Worm (Caenorhabditis elegans) whole organism, late embryonic: ENCODE results near the gene msp-56.

ENCODE experiments used
- C08G9.2 ChIP-seq: sonication (generic microtip); optimal IDR thresholded peaks from 2 replicates; lab custom pipeline; 2016; ENCODE audit warnings: mild to moderate bottlenecking, missing genetic modification characterization, moderate library complexity, missing compliant biosample characterization
- C38D4.7 ChIP-seq: fragments of 200-800 bp; sonication (Bioruptor generic); optimal IDR thresholded peaks from 2 replicates; lab custom pipeline; 2018; ENCODE audit warnings: mild to moderate bottlenecking, missing genetic modification characterization, moderate library complexity, missing compliant biosample characterization
- F13H6.1 ChIP-seq: sonication (generic microtip); optimal IDR thresholded peaks from 2 replicates; lab custom pipeline; 2016; ENCODE audit warnings: missing genetic modification characterization, missing compliant biosample characterization
- K09A11.1 ChIP-seq: sonication (generic microtip); optimal IDR thresholded peaks from 2 replicates; lab custom pipeline; 2017; ENCODE audit warnings: antibody characterized with exemption, mild to moderate bottlenecking, missing genetic modification characterization, missing compliant biosample characterization; ENCODE audit not compliant: insufficient read depth
- ceh-14 ChIP-seq: sonication (generic microtip); optimal IDR thresholded peaks from 2 replicates; lab custom pipeline; 2016; ENCODE audit warnings: missing genotype, missing genetic modification characterization, missing compliant biosample characterization
- ceh-19 ChIP-seq: fragments of 200-800 bp; sonication (Bioruptor generic); optimal IDR thresholded peaks from 2 replicates; lab custom pipeline; 2018; ENCODE audit warnings: mild to moderate bottlenecking, missing genetic modification characterization, missing compliant biosample characterization
- ceh-24 ChIP-seq: sonication (generic microtip); optimal IDR thresholded peaks from 2 replicates; lab custom pipeline; 2016; ENCODE audit warnings: mild to moderate bottlenecking, missing genetic modification characterization, missing compliant biosample characterization
- ceh-31 ChIP-seq: sonication (generic microtip); optimal IDR thresholded peaks from 2 replicates; lab custom pipeline; 2016; ENCODE audit warnings: missing genetic modification characterization, missing compliant biosample characterization
- ceh-34 ChIP-seq: sonication (generic microtip); optimal IDR thresholded peaks from 2 replicates; lab custom pipeline; 2016; ENCODE audit warnings: mild to moderate bottlenecking, missing genetic modification characterization, missing compliant biosample characterization
- ceh-45 ChIP-seq: fragments of 200-800 bp; sonication (Bioruptor generic); IDR thresholded peaks from 2 replicates; pipeline ENCODE4 v1.3.6; 2022; ENCODE audit warnings: missing genetic modification reagents, missing genetic modification characterization, missing compliant biosample characterization
- ceh-48 ChIP-seq: sonication (generic microtip); optimal IDR thresholded peaks from 2 replicates; lab custom pipeline; 2016; ENCODE audit warnings: missing genetic modification characterization, inconsistent platforms, missing compliant biosample characterization
- che-1 ChIP-seq: sonication (generic microtip); optimal IDR thresholded peaks from 2 replicates; lab custom pipeline; 2016; ENCODE audit warnings: mild to moderate bottlenecking, missing genetic modification characterization, missing compliant biosample characterization
- elt-2 ChIP-seq: sonication (generic microtip); optimal IDR thresholded peaks from 2 replicates; lab custom pipeline; 2016; ENCODE audit warnings: missing genetic modification reagents, missing genetic modification characterization, missing compliant biosample characterization
- ets-4 ChIP-seq: sonication (generic microtip); optimal IDR thresholded peaks from 2 replicates; lab custom pipeline; 2016; ENCODE audit warnings: missing genetic modification characterization, missing compliant biosample characterization
- eyg-1 ChIP-seq: sonication (generic microtip); optimal IDR thresholded peaks from 2 replicates; lab custom pipeline; 2016; ENCODE audit warnings: missing genotype, missing genetic modification characterization, missing compliant biosample characterization
- fax-1 ChIP-seq: sonication (generic microtip); optimal IDR thresholded peaks from 2 replicates; lab custom pipeline; 2016; ENCODE audit warnings: missing genotype, missing genetic modification characterization, missing compliant biosample characterization
- hlh-8 ChIP-seq: sonication (generic microtip); optimal IDR thresholded peaks from 2 replicates; lab custom pipeline; 2016; ENCODE audit warnings: missing genotype, missing genetic modification characterization, missing compliant biosample characterization
- nfya-1 ChIP-seq: sonication (generic microtip); optimal IDR thresholded peaks from 2 replicates; lab custom pipeline; 2017; ENCODE audit warnings: missing genetic modification characterization, mild to moderate bottlenecking, missing compliant biosample characterization, antibody characterized with exemption, moderate library complexity
- nhr-11 ChIP-seq: fragments of 150-350 bp; optimal IDR thresholded peaks from 2 replicates; lab custom pipeline; 2014; ENCODE audit warnings: missing biosample characterization, missing genetic modification characterization
- odd-2 ChIP-seq: sonication (generic microtip); optimal IDR thresholded peaks from 2 replicates; lab custom pipeline; 2017; ENCODE audit warnings: antibody characterized with exemption, mild to moderate bottlenecking, missing genetic modification characterization, missing compliant biosample characterization
- pag-3 ChIP-seq: sonication (generic microtip); optimal IDR thresholded peaks from 2 replicates; lab custom pipeline; 2016; ENCODE audit warnings: missing compliant biosample characterization, missing genetic modification characterization, borderline replicate concordance
- pat-9 ChIP-seq: fragments of 200-800 bp; sonication (Bioruptor generic); optimal IDR thresholded peaks from 2 replicates; lab custom pipeline; 2018; ENCODE audit warnings: mild to moderate bottlenecking, missing genetic modification characterization, moderate library complexity, missing compliant biosample characterization
- pax-1 ChIP-seq: fragments of 150-350 bp; optimal IDR thresholded peaks from 2 replicates; lab custom pipeline; 2014; ENCODE audit warnings: missing biosample characterization, missing genetic modification characterization
- pha-4 ChIP-seq: fragments of 150-350 bp; optimal IDR thresholded peaks from 2 replicates; lab custom pipeline; 2018; ENCODE audit warnings: missing biosample characterization, missing genetic modification reagents, missing genetic modification characterization
- ref-2 ChIP-seq: sonication (generic microtip); optimal IDR thresholded peaks from 2 replicates; lab custom pipeline; 2016; ENCODE audit warnings: missing genetic modification characterization, missing compliant biosample characterization
- rnt-1 ChIP-seq: sonication (generic microtip); optimal IDR thresholded peaks from 2 replicates; lab custom pipeline; 2016; ENCODE audit warnings: missing genetic modification characterization, missing compliant biosample characterization
- sdc-2 ChIP-seq: sonication (generic microtip); optimal IDR thresholded peaks from 2 replicates; lab custom pipeline; 2016; ENCODE audit warnings: missing genotype, missing genetic modification characterization, missing compliant biosample characterization
- sox-4 ChIP-seq: sonication (generic microtip); optimal IDR thresholded peaks from 2 replicates; lab custom pipeline; 2017; ENCODE audit warnings: mild to moderate bottlenecking, missing genetic modification characterization, inconsistent platforms, missing compliant biosample characterization
- tbx-2 ChIP-seq: sonication (generic microtip); optimal IDR thresholded peaks from 2 replicates; lab custom pipeline; 2016; ENCODE audit warnings: missing genetic modification characterization, missing compliant biosample characterization
- unc-42 ChIP-seq: sonication (generic microtip); optimal IDR thresholded peaks from 2 replicates; lab custom pipeline; 2016; ENCODE audit warnings: missing genotype, missing genetic modification characterization, missing compliant biosample characterization
- unc-55 ChIP-seq: sonication (generic microtip); optimal IDR thresholded peaks from 2 replicates; lab custom pipeline; 2017; ENCODE audit warnings: missing biosample characterization, missing genetic modification reagents, missing genetic modification characterization
- unc-86 ChIP-seq: sonication (generic microtip); optimal IDR thresholded peaks from 2 replicates; lab custom pipeline; 2016; ENCODE audit warnings: missing genetic modification characterization, missing compliant biosample characterization
- zip-5 ChIP-seq: sonication (generic microtip); optimal IDR thresholded peaks from 2 replicates; lab custom pipeline; 2016; ENCODE audit warnings: missing genetic modification characterization, missing compliant biosample characterization
- ztf-16 ChIP-seq: sonication (generic microtip); optimal IDR thresholded peaks from 2 replicates; lab custom pipeline; 2017; ENCODE audit warnings: missing genetic modification characterization, missing compliant biosample characterization

Gene msp-56

ce11 chrIV:9852250-9852649 lies 10.9 kb downstream of the msp-56 start, which contains the start of gene ssq-1:
ssq-1 (plus strand) TSS chrIV:9852550.
- no peak for TF ChIP-seq pax-1
- no peak for TF ChIP-seq sox-4
- no peak for TF ChIP-seq nhr-11 (tag; lab: Kevin White, UChicago)
- no peak for TF ChIP-seq ceh-31

- TF ChIP-seq unc-86 (tag; lab: Kevin White, UChicago): no peak
- no peak for TF ChIP-seq ceh-34 (tag; lab: Kevin White, UChicago)
- TF ChIP-seq pha-4: no peak
- peak; percentile 9 for TF ChIP-seq sdc-2 (tag; lab: Kevin White, UChicago)
- TF ChIP-seq ceh-45 (GFP tag; lab: Robert Waterston, UW): no peak
Observed at ce11 chrIV:9852818-9853466, 11.6 kb downstream of the msp-56 start.

- TF ChIP-seq ceh-24: no peak
- peak; percentile 51 for TF ChIP-seq elt-2 (tag; lab: Kevin White, UChicago)
- no peak for TF ChIP-seq unc-86 (tag; lab: Kevin White, UChicago)
- TF ChIP-seq, all 69 proteins: peak for 1
Observed at ce11 chrIV:9854952-9855351, 13.6 kb downstream of the msp-56 start.

- TF ChIP-seq unc-55 (GFP tag; lab: Kevin White, UChicago) (no peak), pat-9 (tag; lab: Kevin White, UChicago) (no peak)
Observed at ce11 chrIV:9855712-9856111, 14.4 kb downstream of the msp-56 start, which contains the start of gene K07F5.12. K07F5.12 (plus strand) TSS chrIV:9856012.

- TF ChIP-seq ceh-31 (peak; percentile 81), pag-3 (tag; lab: Kevin White, UChicago) (no peak), ceh-48 (peak; percentile 38), rnt-1 (no peak), tbx-2 (tag; lab: Kevin White, UChicago) (peak; percentile 59), C08G9.2 (tag; lab: Kevin White, UChicago) (peak; percentile 12), C38D4.7 (no peak), elt-2 (tag; lab: Kevin White, UChicago) (peak; percentile 43), pha-4 (no peak), unc-42 (peak; percentile 6), nfya-1 (peak; percentile 14), odd-2 (tag; lab: Kevin White, UChicago) (no peak), ref-2 (tag; lab: Kevin White, UChicago) (peak; percentile 21), hlh-8 (tag; lab: Kevin White, UChicago) (peak; percentile 25), fax-1 (tag; lab: Kevin White, UChicago) (peak; percentile 16), ets-4 (tag; lab: Kevin White, UChicago) (peak; percentile 12), ceh-14 (tag; lab: Kevin White, UChicago) (peak; percentile 23), zip-5 (peak; percentile 29)
Observed at ce11 chrIV:9857952-9858488, 16.7 kb downstream of the msp-56 start, which contains the start of gene npp-1. npp-1 (plus strand) TSS chrIV:9858488.

ce11 chrIV:9858970-9859369 lies 17.6 kb downstream of the msp-56 start:
- TF ChIP-seq ceh-45 (GFP tag; lab: Robert Waterston, UW) (no peak), che-1 (tag; lab: Kevin White, UChicago) (no peak), ceh-19 (GFP tag; lab: Kevin White, UChicago) (no peak), F13H6.1 (tag; lab: Kevin White, UChicago) (no peak), eyg-1 (no peak), K09A11.1 (tag; lab: Kevin White, UChicago) (no peak), ztf-16 (no peak)
- TF ChIP-seq, all 69 proteins: peak for 0
